Worm (Caenorhabditis elegans) whole organism, mixed stage, embryonic: ENCODE data around the gene gta-1.

Experiments
- M03D4.4 ChIP-seq: sonication (generic microtip); optimal IDR thresholded peaks from 2 replicates; lab custom pipeline; 2017; ENCODE audit warnings: mild to moderate bottlenecking, missing genetic modification characterization, missing compliant biosample characterization
- bed-3 ChIP-seq: fragments of 200-800 bp; sonication (Bioruptor generic); optimal IDR thresholded peaks from 3 replicates; lab custom pipeline; 2018; ENCODE audit warnings: mild to moderate bottlenecking, missing genetic modification characterization, moderate library complexity, missing compliant biosample characterization
- blmp-1 ChIP-seq: fragments of 150-350 bp; optimal IDR thresholded peaks from 2 replicates; lab custom pipeline; 2014; ENCODE audit warnings: missing biosample characterization, missing genetic modification characterization
- ceh-43 ChIP-seq: fragments of 200-800 bp; sonication (Bioruptor generic); optimal IDR thresholded peaks from 2 replicates; lab custom pipeline; 2018; ENCODE audit warnings: mild to moderate bottlenecking, missing genetic modification characterization, moderate library complexity, missing compliant biosample characterization
- ceh-83 ChIP-seq: fragments of 200-800 bp; sonication (Bioruptor generic); optimal IDR thresholded peaks from 2 replicates; lab custom pipeline; 2018; ENCODE audit warnings: mild to moderate bottlenecking, missing genetic modification characterization, missing compliant biosample characterization
- ces-1 ChIP-seq: fragments of 150-350 bp; optimal IDR thresholded peaks from 2 replicates; lab custom pipeline; 2014; ENCODE audit warnings: missing biosample characterization, missing genetic modification reagents, missing genetic modification characterization
- cnd-1 ChIP-seq: fragments of 200-800 bp; sonication (Bioruptor generic); optimal IDR thresholded peaks from 2 replicates; lab custom pipeline; 2018; ENCODE audit warnings: mild to moderate bottlenecking, missing genetic modification characterization, missing compliant biosample characterization
- drap-1 ChIP-seq: fragments of 200-800 bp; sonication (Bioruptor generic); optimal IDR thresholded peaks from 3 replicates; lab custom pipeline; 2018; ENCODE audit warnings: mild to moderate bottlenecking, missing genetic modification characterization, missing compliant biosample characterization
- elt-3 ChIP-seq: fragments of 150-350 bp; optimal IDR thresholded peaks from 2 replicates; lab custom pipeline; 2014; ENCODE audit warnings: missing biosample characterization, missing genetic modification characterization
- flh-1 ChIP-seq: fragments of 200-800 bp; sonication (Bioruptor generic); optimal IDR thresholded peaks from 2 replicates; lab custom pipeline; 2018; ENCODE audit warnings: mild to moderate bottlenecking, missing genetic modification characterization, moderate library complexity, missing compliant biosample characterization
- ham-2 ChIP-seq: fragments of 200-800 bp; sonication (Bioruptor generic); optimal IDR thresholded peaks from 2 replicates; lab custom pipeline; 2018; ENCODE audit warnings: mild to moderate bottlenecking, missing genetic modification characterization, missing compliant biosample characterization
- hlh-1 ChIP-seq: fragments of 150-350 bp; optimal IDR thresholded peaks from 2 replicates; lab custom pipeline; 2014; ENCODE audit warnings: missing biosample characterization, missing genetic modification reagents, missing genetic modification characterization
- lin-13 ChIP-seq: fragments of 150-350 bp; optimal IDR thresholded peaks from 2 replicates; lab custom pipeline; 2014; ENCODE audit warnings: missing biosample characterization, missing genetic modification characterization
- lin-32 ChIP-seq: fragments of 200-800 bp; sonication (Bioruptor generic); optimal IDR thresholded peaks from 2 replicates; lab custom pipeline; 2018; ENCODE audit warnings: mild to moderate bottlenecking, missing genetic modification characterization, missing compliant biosample characterization
- lsy-2 ChIP-seq: fragments of 150-350 bp; optimal IDR thresholded peaks from 2 replicates; lab custom pipeline; 2014; ENCODE audit warnings: missing biosample characterization, missing genetic modification characterization
- mab-5 ChIP-seq: fragments of 150-350 bp; optimal IDR thresholded peaks from 2 replicates; lab custom pipeline; 2014; ENCODE audit warnings: missing biosample characterization, missing genetic modification characterization
- mep-1 ChIP-seq: fragments of 150-350 bp; optimal IDR thresholded peaks from 2 replicates; lab custom pipeline; 2017; ENCODE audit warnings: missing biosample characterization, missing genetic modification reagents, missing genetic modification characterization, inconsistent platforms
- mls-2 ChIP-seq: sonication (generic microtip); optimal IDR thresholded peaks from 2 replicates; lab custom pipeline; 2016; ENCODE audit warnings: mild to moderate bottlenecking, missing genetic modification characterization, moderate library complexity, missing compliant biosample characterization
- nhr-12 ChIP-seq: fragments of 150-350 bp; optimal IDR thresholded peaks from 2 replicates; lab custom pipeline; 2014; ENCODE audit warnings: missing biosample characterization, missing genetic modification characterization
- nhr-2 ChIP-seq: fragments of 150-350 bp; optimal IDR thresholded peaks from 2 replicates; lab custom pipeline; 2014; ENCODE audit warnings: missing biosample characterization, missing genetic modification characterization
- nhr-237 ChIP-seq: fragments of 150-350 bp; optimal IDR thresholded peaks from 2 replicates; lab custom pipeline; 2014; ENCODE audit warnings: missing biosample characterization, missing genetic modification characterization
- nhr-28 ChIP-seq: fragments of 150-350 bp; optimal IDR thresholded peaks from 2 replicates; lab custom pipeline; 2014; ENCODE audit warnings: missing biosample characterization, missing genetic modification characterization
- nhr-76 ChIP-seq: sonication (generic microtip); optimal IDR thresholded peaks from 2 replicates; lab custom pipeline; 2017; ENCODE audit warnings: missing biosample characterization, missing genetic modification characterization
- pha-4 ChIP-seq: fragments of 150-350 bp; optimal IDR thresholded peaks from 2 replicates; lab custom pipeline; 2018; ENCODE audit warnings: missing biosample characterization, missing genetic modification reagents, missing genetic modification characterization
- sem-2 ChIP-seq: fragments of 200-800 bp; sonication (Bioruptor generic); optimal IDR thresholded peaks from 2 replicates; lab custom pipeline; 2018; ENCODE audit warnings: mild to moderate bottlenecking, missing genetic modification characterization, missing compliant biosample characterization
- sptf-1 ChIP-seq: sonication (generic microtip); optimal IDR thresholded peaks from 2 replicates; lab custom pipeline; 2017; ENCODE audit warnings: mild to moderate bottlenecking, missing genetic modification characterization, moderate library complexity, missing compliant biosample characterization
- tbx-8 ChIP-seq: fragments of 200-800 bp; sonication (Bioruptor generic); optimal IDR thresholded peaks from 2 replicates; lab custom pipeline; 2018; ENCODE audit warnings: mild to moderate bottlenecking, missing genetic modification characterization, moderate library complexity, missing compliant biosample characterization
- unc-120 ChIP-seq: sonication (generic microtip); optimal IDR thresholded peaks from 2 replicates; lab custom pipeline; 2017; ENCODE audit warnings: missing genetic modification characterization, missing compliant biosample characterization; ENCODE audit not compliant: poor library complexity, severe bottlenecking
- unc-39 ChIP-seq: fragments of 150-350 bp; optimal IDR thresholded peaks from 2 replicates; lab custom pipeline; 2014; ENCODE audit warnings: missing biosample characterization, missing genetic modification characterization
- unc-62 ChIP-seq: fragments of 150-350 bp; optimal IDR thresholded peaks from 2 replicates; lab custom pipeline; 2014; ENCODE audit warnings: missing biosample characterization, missing genetic modification reagents, missing genetic modification characterization
- zip-8 ChIP-seq: fragments of 150-350 bp; optimal IDR thresholded peaks from 2 replicates; lab custom pipeline; 2014; ENCODE audit warnings: missing biosample characterization, missing genetic modification characterization
- ztf-11 ChIP-seq: fragments of 150-350 bp; optimal IDR thresholded peaks from 2 replicates; lab custom pipeline; 2014; ENCODE audit warnings: missing biosample characterization, missing genetic modification characterization

Gene gta-1

DNA sequence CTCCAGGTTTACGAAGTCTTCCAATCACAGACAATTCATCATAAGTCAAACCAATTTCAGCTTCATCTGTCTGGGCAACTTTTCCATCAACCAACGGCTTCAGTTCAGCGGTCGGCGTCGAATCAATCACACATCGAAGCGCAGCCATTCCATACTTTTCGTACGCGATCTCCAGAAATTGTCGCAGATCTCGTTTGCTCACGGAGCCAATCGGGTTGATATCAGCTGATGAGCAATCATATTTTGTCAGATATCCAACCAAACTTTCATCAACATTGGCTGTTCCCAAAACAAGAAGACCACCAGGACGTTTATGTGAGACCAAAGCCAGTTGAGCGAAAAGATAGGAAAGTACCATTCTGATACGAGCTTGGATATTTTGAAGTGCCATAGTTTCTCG is 34.9 kb downstream of the gta-1 start:
- TF ChIP-seq lin-32: no peak
- TF ChIP-seq lin-13 (tag; lab: Kevin White, UChicago): no peak
- no peak for TF ChIP-seq flh-1 (GFP tag; lab: Kevin White, UChicago)
- no peak for TF ChIP-seq mep-1 (tag; lab: Kevin White, UChicago)
- no peak for TF ChIP-seq unc-62 (GFP tag; lab: Kevin White, UChicago)
- no peak for TF ChIP-seq ces-1 (GFP tag; lab: Kevin White, UChicago)
- no peak for TF ChIP-seq tbx-8 (GFP tag; lab: Kevin White, UChicago)
- TF ChIP-seq unc-120 (tag; lab: Kevin White, UChicago): no peak
- no peak for TF ChIP-seq drap-1 (GFP tag; lab: Kevin White, UChicago)
- no peak for TF ChIP-seq lsy-2 (tag; lab: Kevin White, UChicago)
- TF ChIP-seq pha-4: no peak
- no peak for TF ChIP-seq hlh-1 (tag; lab: Kevin White, UChicago)
- no peak for TF ChIP-seq ceh-43 (GFP tag; lab: Kevin White, UChicago)
- TF ChIP-seq elt-3 (tag; lab: Kevin White, UChicago): no peak
- no peak for TF ChIP-seq ceh-83 (GFP tag; lab: Kevin White, UChicago)
- TF ChIP-seq bed-3 (GFP tag; lab: Kevin White, UChicago): no peak

DNA sequence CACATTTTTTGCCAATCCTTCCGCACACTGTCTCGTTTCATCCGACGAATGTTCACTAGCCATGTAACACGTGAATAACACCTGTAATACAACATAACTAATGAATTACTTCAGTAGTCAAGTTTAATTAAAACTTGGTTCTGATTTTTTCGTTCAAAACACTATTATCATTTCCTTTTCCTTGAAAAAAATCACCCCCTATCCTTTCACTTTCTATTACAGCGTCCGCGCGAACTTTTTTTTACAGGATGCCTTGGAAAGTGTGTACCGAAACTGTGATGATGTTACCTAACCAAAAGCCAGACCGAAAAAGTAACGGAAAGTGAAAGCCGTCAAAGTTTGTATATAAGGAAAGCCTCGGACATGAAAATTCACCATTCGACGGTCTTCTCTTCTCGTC is 35.6 kb downstream of the gta-1 start, which contains the start of gene col-124:
col-124 (plus strand) TSS at position 374 of the 400 bp plus-strand sequence.
- no peak for TF ChIP-seq mep-1 (tag; lab: Kevin White, UChicago)
- TF ChIP-seq mls-2: no peak
- TF ChIP-seq nhr-76: no peak
- TF ChIP-seq lin-32: no peak
- TF ChIP-seq ces-1 (GFP tag; lab: Kevin White, UChicago): no peak
- no peak for TF ChIP-seq blmp-1 (tag; lab: Kevin White, UChicago)
- no peak for TF ChIP-seq mab-5
- no peak for TF ChIP-seq nhr-2
- TF ChIP-seq zip-8 (tag; lab: Kevin White, UChicago): no peak
- no peak for TF ChIP-seq nhr-237 (tag; lab: Kevin White, UChicago)
- no peak for TF ChIP-seq nhr-12 (tag; lab: Kevin White, UChicago)
- TF ChIP-seq sptf-1 (tag; lab: Kevin White, UChicago): no peak
- no peak for TF ChIP-seq M03D4.4 (tag; lab: Kevin White, UChicago)
- TF ChIP-seq unc-62 (GFP tag; lab: Kevin White, UChicago): no peak
- no peak for TF ChIP-seq unc-39
- no peak for TF ChIP-seq sem-2 (GFP tag; lab: Kevin White, UChicago)
- TF ChIP-seq hlh-1 (tag; lab: Kevin White, UChicago): no peak
- TF ChIP-seq ztf-11 (tag; lab: Kevin White, UChicago): no peak
- no peak for TF ChIP-seq ceh-43 (GFP tag; lab: Kevin White, UChicago)
- TF ChIP-seq drap-1 (GFP tag; lab: Kevin White, UChicago): no peak

- TF ChIP-seq mep-1 (tag; lab: Kevin White, UChicago) (no peak), lin-32 (no peak), ces-1 (GFP tag; lab: Kevin White, UChicago) (no peak), unc-62 (GFP tag; lab: Kevin White, UChicago) (no peak), flh-1 (GFP tag; lab: Kevin White, UChicago) (no peak)
Observed at ce11 chrIV:10216704-10217296, 36.3 kb downstream of the gta-1 start.

DNA sequence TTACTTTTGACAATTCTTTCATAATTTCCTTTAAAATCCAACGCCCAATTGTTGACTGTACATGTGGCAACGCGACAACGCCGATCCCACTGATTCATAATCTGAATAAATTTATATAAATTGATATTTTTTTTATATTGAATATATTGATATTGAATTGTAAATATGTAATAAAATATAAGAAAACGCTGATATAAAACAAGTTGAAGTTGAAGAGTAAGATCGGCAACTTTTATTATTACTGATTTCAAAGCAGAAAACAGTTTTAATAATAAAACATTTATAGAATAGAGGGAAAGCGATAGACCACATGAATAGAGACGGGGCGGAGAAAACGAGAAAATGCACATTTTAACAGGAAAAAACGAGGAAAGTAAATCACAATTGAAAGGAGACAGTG is 38.7 kb downstream of the gta-1 start, which contains the start of gene qns-1:
qns-1 (minus strand) TSS at position 101 of the 400 bp plus-strand sequence.
- TF ChIP-seq nhr-12 (tag; lab: Kevin White, UChicago): no peak
- no peak for TF ChIP-seq ceh-83 (GFP tag; lab: Kevin White, UChicago)
- no peak for TF ChIP-seq tbx-8 (GFP tag; lab: Kevin White, UChicago)
- no peak for TF ChIP-seq hlh-1 (tag; lab: Kevin White, UChicago)
- TF ChIP-seq bed-3 (GFP tag; lab: Kevin White, UChicago): no peak
- no peak for TF ChIP-seq ceh-43 (GFP tag; lab: Kevin White, UChicago)
- no peak for TF ChIP-seq unc-120 (tag; lab: Kevin White, UChicago)
- TF ChIP-seq nhr-28: no peak
- TF ChIP-seq elt-3 (tag; lab: Kevin White, UChicago): no peak
- no peak for TF ChIP-seq ham-2 (GFP tag; lab: Kevin White, UChicago)
- no peak for TF ChIP-seq mep-1 (tag; lab: Kevin White, UChicago)
- TF ChIP-seq cnd-1 (tag; lab: Kevin White, UChicago): no peak
- no peak for TF ChIP-seq M03D4.4 (tag; lab: Kevin White, UChicago)
- TF ChIP-seq, all 35 proteins: peak for 0
